Fruit fly (Drosophila melanogaster) whole organism, wandering third instar larva: ENCODE data around the gene bgm.

ENCODE experiments used
- Abd-B ChIP-seq: fragments of >200 bp; optimal IDR thresholded peaks from 2 replicates; lab custom pipeline; 2017; ENCODE audit warnings: missing biosample characterization, missing genetic modification characterization
- CG9705 ChIP-seq: fragments of 200-800 bp; sonication (Bioruptor generic); optimal IDR thresholded peaks from 2 replicates; lab custom pipeline; 2018; ENCODE audit warnings: missing biosample characterization, mild to moderate bottlenecking, missing genetic modification characterization
- Dfd ChIP-seq: fragments of >200 bp; optimal IDR thresholded peaks from 2 replicates; lab custom pipeline; 2017; ENCODE audit warnings: missing biosample characterization, missing genetic modification characterization
- Hr78 ChIP-seq: fragments of >200 bp; optimal IDR thresholded peaks from 2 replicates; lab custom pipeline; 2017; ENCODE audit warnings: missing biosample characterization, missing genetic modification characterization
- Jra ChIP-seq: sonication (Bioruptor generic); optimal IDR thresholded peaks from 2 replicates; lab custom pipeline; 2016; ENCODE audit warnings: missing biosample characterization, missing genetic modification characterization
- N ChIP-seq: fragments of >200 bp; optimal IDR thresholded peaks from 2 replicates; lab custom pipeline; 2018; ENCODE audit warnings: missing biosample characterization, missing external identifiers, missing genetic modification characterization
- OdsH ChIP-seq: fragments of 200-800 bp; sonication (Bioruptor generic); optimal IDR thresholded peaks from 2 replicates; lab custom pipeline; 2016; ENCODE audit warnings: missing biosample characterization, mild to moderate bottlenecking, missing genetic modification characterization
- Rel ChIP-seq, 2 experiments: fragments of 200-800 bp; sonication (Bioruptor generic) in 1 of 2; optimal IDR thresholded peaks; 2 replicates in 1 of 2; 3 replicates in 1 of 2; lab custom pipeline; 2016 to 2019; ENCODE audit warnings: mild to moderate bottlenecking in 2 of 2, missing biosample characterization in 2 of 2, missing genetic modification characterization in 2 of 2, moderate library complexity in 1 of 2
- brk ChIP-seq: fragments of 200-800 bp; sonication (Bioruptor generic); optimal IDR thresholded peaks from 2 replicates; lab custom pipeline; 2016; ENCODE audit warnings: missing biosample characterization, mild to moderate bottlenecking, missing genetic modification characterization
- foxo ChIP-seq, 2 experiments: fragments of 200-800 bp; sonication (Bioruptor generic); optimal IDR thresholded peaks; 2 replicates in 1 of 2; 3 replicates in 1 of 2; lab custom pipeline; 2016 to 2017; ENCODE audit warnings: missing biosample characterization in 2 of 2, missing genetic modification characterization in 2 of 2
- lola ChIP-seq: fragments of >200 bp; optimal IDR thresholded peaks from 2 replicates; lab custom pipeline; 2017; ENCODE audit warnings: missing biosample characterization, missing genetic modification characterization
- pan ChIP-seq: fragments of >200 bp; optimal IDR thresholded peaks from 2 replicates; lab custom pipeline; 2017
- sv ChIP-seq: fragments of 200-800 bp; sonication (Bioruptor generic); optimal IDR thresholded peaks from 3 replicates; lab custom pipeline; 2016; ENCODE audit warnings: missing biosample characterization, missing genetic modification characterization

Gene bgm

dm6 chr2L:14039936-14040483 is 27.2 kb downstream of the bgm start, which contains the start of gene nAChRalpha5:
TSS of gene nAChRalpha5 (plus strand) at chr2L:14040170.
- TF ChIP-seq Dfd (GFP tag; lab: Kevin White, UChicago) (peak; percentile 18), CG9705 (GFP tag; lab: Kevin White, UChicago) (no peak)

- TF ChIP-seq pan: no peak
- peak; percentile 57 for TF ChIP-seq Dfd (GFP tag; lab: Kevin White, UChicago)
Measured at dm6 chr2L:14045562-14046196, 32.9 kb downstream of the bgm start.

dm6 chr2L:14047170-14047632 is 34.4 kb downstream of the bgm start, which contains the start of gene NimC4:
TSS of gene NimC4 (plus strand) at chr2L:14047582.
- TF ChIP-seq N (no peak), brk (GFP tag; lab: Kevin White, UChicago) (no peak), sv (GFP tag; lab: Kevin White, UChicago) (peak; percentile 79)

dm6 chr2L:14049958-14050357 is 37.2 kb downstream of the bgm start:
- TF ChIP-seq Dfd (GFP tag; lab: Kevin White, UChicago) (peak; percentile 73), Abd-B (no peak), lola (GFP tag; lab: Kevin White, UChicago) (no peak), OdsH (GFP tag; lab: Kevin White, UChicago) (no peak), foxo (GFP tag; optimal IDR thresholded peaks at IDR 0.05; lab: Kevin White, UChicago) (no peak), Hr78 (no peak), Rel (GFP tag; optimal IDR thresholded peaks at IDR 0.05; lab: Kevin White, UChicago) (no peak), Rel (tag; optimal IDR thresholded peaks at IDR 0.05; lab: Kevin White, UChicago) (no peak), N (no peak)

- TF ChIP-seq Dfd (GFP tag; lab: Kevin White, UChicago) (peak; percentile 74), Jra (GFP tag; lab: Kevin White, UChicago) (no peak)
Measured at dm6 chr2L:14054281-14054680, 41.5 kb downstream of the bgm start.

dm6 chr2L:14054903-14055302 is 42.1 kb downstream of the bgm start:
- TF ChIP-seq OdsH (GFP tag; lab: Kevin White, UChicago) (no peak), Dfd (GFP tag; lab: Kevin White, UChicago) (peak; percentile 51)
